Worm (Caenorhabditis elegans) whole organism, L1 larva: ENCODE data around the gene dgk-2.
A peak's percentile ranks its signal among the peaks of the same experiment; 100 is the strongest.

Experiments
- C04F5.9 ChIP-seq: sonication (generic microtip); optimal IDR thresholded peaks from 2 replicates; lab custom pipeline; 2016; ENCODE audit warnings: missing genetic modification characterization, missing compliant biosample characterization
- C16A3.4 ChIP-seq: fragments of 150-350 bp; optimal IDR thresholded peaks from 2 replicates; lab custom pipeline; 2014; ENCODE audit warnings: missing biosample characterization, missing genetic modification characterization
- aha-1 ChIP-seq: fragments of 150-350 bp; optimal IDR thresholded peaks from 2 replicates; lab custom pipeline; 2014; ENCODE audit warnings: missing biosample characterization, missing genetic modification characterization
- alr-1 ChIP-seq: fragments of 200-800 bp; sonication (Bioruptor generic); optimal IDR thresholded peaks from 2 replicates; lab custom pipeline; 2018; ENCODE audit warnings: borderline replicate concordance, mild to moderate bottlenecking, missing genetic modification characterization, missing compliant biosample characterization
- aly-2 ChIP-seq: fragments of 150-350 bp; optimal IDR thresholded peaks from 2 replicates; lab custom pipeline; 2014; ENCODE audit warnings: missing biosample characterization, missing genetic modification characterization
- ama-1 ChIP-seq: fragments of 150-350 bp; optimal IDR thresholded peaks from 2 replicates; lab custom pipeline; 2014
- blmp-1 ChIP-seq: fragments of 150-350 bp; optimal IDR thresholded peaks from 2 replicates; lab custom pipeline; 2014; ENCODE audit warnings: missing biosample characterization, missing genetic modification characterization
- ceh-82 ChIP-seq, 3 experiments: fragments of 150-350 bp in 1 of 3; sonication (generic microtip) in 2 of 3; optimal IDR thresholded peaks; 2 replicates each; lab custom pipeline; 2014 to 2017; ENCODE audit warnings: missing biosample characterization in 3 of 3, missing genetic modification characterization in 3 of 3
- ceh-88 ChIP-seq: fragments of 200-800 bp; sonication (Bioruptor generic); IDR thresholded peaks from 2 replicates; pipeline ENCODE4 v1.3.6; 2022; ENCODE audit warnings: missing genetic modification characterization, missing compliant biosample characterization
- ceh-90 ChIP-seq: sonication (generic microtip); optimal IDR thresholded peaks from 2 replicates; lab custom pipeline; 2016; ENCODE audit warnings: missing genetic modification characterization, missing compliant biosample characterization
- ces-1 ChIP-seq: fragments of 150-350 bp; optimal IDR thresholded peaks from 2 replicates; lab custom pipeline; 2014; ENCODE audit warnings: missing biosample characterization, missing genetic modification reagents, missing genetic modification characterization
- efl-1 ChIP-seq, 4 experiments: fragments of 150-350 bp; optimal IDR thresholded peaks in 3 of 4; peaks in 1 of 4; 1 replicate in 1 of 4; 2 replicates in 3 of 4; lab custom pipeline; 2014; ENCODE audit warnings: missing biosample characterization in 2 of 4, missing genetic modification characterization in 2 of 4, missing genetic modification reagents in 2 of 4
- efl-3 ChIP-seq: fragments of 200-800 bp; sonication (Bioruptor generic); optimal IDR thresholded peaks from 2 replicates; lab custom pipeline; 2018; ENCODE audit warnings: mild to moderate bottlenecking, missing genetic modification characterization, missing compliant biosample characterization
- egl-27 ChIP-seq, 2 experiments: fragments of 150-350 bp in 1 of 2; sonication (generic microtip); optimal IDR thresholded peaks; 3 replicates each; lab custom pipeline; 2017 to 2018; ENCODE audit warnings: missing biosample characterization in 2 of 2, missing genetic modification characterization in 2 of 2, missing genetic modification reagents in 2 of 2
- fkh-10 ChIP-seq: sonication (generic microtip); optimal IDR thresholded peaks from 2 replicates; lab custom pipeline; 2017; ENCODE audit warnings: missing biosample characterization, missing genetic modification reagents, missing genetic modification characterization
- fos-1 ChIP-seq: fragments of 150-350 bp; optimal IDR thresholded peaks from 2 replicates; lab custom pipeline; 2014; ENCODE audit warnings: missing biosample characterization, missing genetic modification characterization
- hlh-4 ChIP-seq: sonication (generic microtip); optimal IDR thresholded peaks from 2 replicates; lab custom pipeline; 2016; ENCODE audit warnings: mild to moderate bottlenecking, missing genetic modification characterization, missing compliant biosample characterization
- isw-1 ChIP-seq: fragments of 200-800 bp; sonication (Bioruptor generic); IDR thresholded peaks from 2 replicates; pipeline ENCODE4 v1.3.6; 2022; ENCODE audit warnings: missing genetic modification characterization, missing compliant biosample characterization
- jun-1 ChIP-seq: fragments of 150-350 bp; optimal IDR thresholded peaks from 2 replicates; lab custom pipeline; 2014; ENCODE audit warnings: missing biosample characterization, missing genetic modification reagents, missing genetic modification characterization
- lin-13 ChIP-seq: fragments of 150-350 bp; optimal IDR thresholded peaks from 2 replicates; lab custom pipeline; 2014; ENCODE audit warnings: missing biosample characterization, missing genetic modification reagents, missing genetic modification characterization
- lin-14 ChIP-seq: fragments of 200-800 bp; sonication (Bioruptor generic); optimal IDR thresholded peaks from 2 replicates; lab custom pipeline; 2018; ENCODE audit warnings: mild to moderate bottlenecking, missing genetic modification characterization, moderate library complexity, missing compliant biosample characterization
- lin-15B ChIP-seq: fragments of 150-350 bp; sonication (generic microtip); optimal IDR thresholded peaks from 3 replicates; lab custom pipeline; 2014; ENCODE audit warnings: missing biosample characterization, missing genetic modification characterization
- lin-35 ChIP-seq, 2 experiments: fragments of 150-350 bp; optimal IDR thresholded peaks; 2 replicates each; lab custom pipeline; 2014; ENCODE audit warnings: missing biosample characterization in 2 of 2, missing genetic modification characterization in 2 of 2, missing genetic modification reagents in 2 of 2
- mdl-1 ChIP-seq, 2 experiments: fragments of 150-350 bp; optimal IDR thresholded peaks; 2 replicates each; lab custom pipeline; 2014 to 2017; ENCODE audit warnings: missing biosample characterization in 2 of 2, missing genetic modification characterization in 2 of 2, inconsistent platforms in 1 of 2
- nhr-12 ChIP-seq: sonication (generic microtip); optimal IDR thresholded peaks from 2 replicates; lab custom pipeline; 2017; ENCODE audit warnings: missing biosample characterization, missing genetic modification characterization
- nhr-237 ChIP-seq: fragments of 150-350 bp; optimal IDR thresholded peaks from 2 replicates; lab custom pipeline; 2014; ENCODE audit warnings: missing biosample characterization, missing genetic modification characterization
- nhr-28 ChIP-seq: fragments of 150-350 bp; optimal IDR thresholded peaks from 2 replicates; lab custom pipeline; 2014; ENCODE audit warnings: missing biosample characterization, missing genetic modification characterization
- nhr-47 ChIP-seq: sonication (generic microtip); optimal IDR thresholded peaks from 2 replicates; lab custom pipeline; 2016; ENCODE audit warnings: mild to moderate bottlenecking, missing genetic modification characterization, moderate library complexity, missing compliant biosample characterization
- nhr-71 ChIP-seq: sonication (generic microtip); optimal IDR thresholded peaks from 2 replicates; lab custom pipeline; 2016; ENCODE audit warnings: mild to moderate bottlenecking, missing genetic modification characterization, moderate library complexity, missing compliant biosample characterization
- nhr-77 ChIP-seq: fragments of 150-350 bp; optimal IDR thresholded peaks from 2 replicates; lab custom pipeline; 2014; ENCODE audit warnings: missing biosample characterization, missing genetic modification characterization
- nhr-84 ChIP-seq: sonication (generic microtip); optimal IDR thresholded peaks from 2 replicates; lab custom pipeline; 2017; ENCODE audit warnings: missing biosample characterization, missing genetic modification characterization
- nhr-85 ChIP-seq: sonication (generic microtip); peaks from one replicate; lab custom pipeline; 2016; ENCODE audit warnings: missing genetic modification characterization, inconsistent platforms, missing compliant biosample characterization
- nhr-90 ChIP-seq: sonication (generic microtip); optimal IDR thresholded peaks from 2 replicates; lab custom pipeline; 2016; ENCODE audit warnings: mild to moderate bottlenecking, missing genetic modification characterization, missing compliant biosample characterization; ENCODE audit not compliant: poor library complexity
- pag-3 ChIP-seq: sonication (generic microtip); optimal IDR thresholded peaks from 2 replicates; lab custom pipeline; 2017; ENCODE audit warnings: missing genetic modification characterization, mild to moderate bottlenecking, missing compliant biosample characterization, antibody characterized with exemption, borderline replicate concordance; ENCODE audit not compliant: insufficient read depth
- pax-3 ChIP-seq: fragments of 200-800 bp; sonication (Bioruptor generic); optimal IDR thresholded peaks from 2 replicates; lab custom pipeline; 2018; ENCODE audit warnings: mild to moderate bottlenecking, missing genetic modification characterization, moderate library complexity, missing compliant biosample characterization
- pqm-1 ChIP-seq: sonication (generic microtip); optimal IDR thresholded peaks from 3 replicates; lab custom pipeline; 2017; ENCODE audit warnings: missing biosample characterization, missing genetic modification characterization
- rnt-1 ChIP-seq: sonication (generic microtip); optimal IDR thresholded peaks from 2 replicates; lab custom pipeline; 2016; ENCODE audit warnings: mild to moderate bottlenecking, missing genetic modification characterization, moderate library complexity, missing compliant biosample characterization
- skn-1 ChIP-seq: fragments of 150-350 bp; optimal IDR thresholded peaks from 2 replicates; lab custom pipeline; 2014; ENCODE audit warnings: missing biosample characterization, missing genetic modification characterization
- snpc-4 ChIP-seq: fragments of 150-350 bp; optimal IDR thresholded peaks from 2 replicates; lab custom pipeline; 2014; ENCODE audit warnings: missing biosample characterization, missing genetic modification characterization
- sox-4 ChIP-seq: sonication (generic microtip); optimal IDR thresholded peaks from 2 replicates; lab custom pipeline; 2016; ENCODE audit warnings: missing genetic modification characterization, missing compliant biosample characterization
- sptf-1 ChIP-seq: fragments of 150-350 bp; optimal IDR thresholded peaks from 2 replicates; lab custom pipeline; 2014; ENCODE audit warnings: missing biosample characterization, missing genetic modification characterization
- swsn-7 ChIP-seq: sonication (generic microtip); optimal IDR thresholded peaks from 2 replicates; lab custom pipeline; 2016; ENCODE audit warnings: missing genetic modification characterization, missing compliant biosample characterization
- tlp-1 ChIP-seq: fragments of 150-350 bp; optimal IDR thresholded peaks from 2 replicates; lab custom pipeline; 2014; ENCODE audit warnings: missing biosample characterization, missing genetic modification characterization
- unc-130 ChIP-seq: fragments of 150-350 bp; optimal IDR thresholded peaks from 2 replicates; lab custom pipeline; 2017; ENCODE audit warnings: missing biosample characterization, missing genetic modification characterization, inconsistent platforms
- unc-98 ChIP-seq: fragments of 200-800 bp; sonication (Bioruptor generic); IDR thresholded peaks from 2 replicates; pipeline ENCODE4 v1.3.6; 2022; ENCODE audit warnings: missing genetic modification characterization, missing compliant biosample characterization
- vab-15 ChIP-seq: sonication (generic microtip); optimal IDR thresholded peaks from 2 replicates; lab custom pipeline; 2017; ENCODE audit warnings: missing genotype, mild to moderate bottlenecking, missing genetic modification characterization, missing compliant biosample characterization
- zag-1 ChIP-seq: fragments of 150-350 bp; optimal IDR thresholded peaks from 2 replicates; lab custom pipeline; 2014; ENCODE audit warnings: missing biosample characterization, missing genetic modification characterization
- zip-4 ChIP-seq: fragments of 200-800 bp; sonication (Bioruptor generic); optimal IDR thresholded peaks from 2 replicates; lab custom pipeline; 2018; ENCODE audit warnings: mild to moderate bottlenecking, missing genetic modification characterization, moderate library complexity, missing compliant biosample characterization
- ztf-4 ChIP-seq: fragments of 150-350 bp; optimal IDR thresholded peaks from 2 replicates; lab custom pipeline; 2014; ENCODE audit warnings: missing biosample characterization, missing genetic modification characterization

Gene dgk-2

DNA sequence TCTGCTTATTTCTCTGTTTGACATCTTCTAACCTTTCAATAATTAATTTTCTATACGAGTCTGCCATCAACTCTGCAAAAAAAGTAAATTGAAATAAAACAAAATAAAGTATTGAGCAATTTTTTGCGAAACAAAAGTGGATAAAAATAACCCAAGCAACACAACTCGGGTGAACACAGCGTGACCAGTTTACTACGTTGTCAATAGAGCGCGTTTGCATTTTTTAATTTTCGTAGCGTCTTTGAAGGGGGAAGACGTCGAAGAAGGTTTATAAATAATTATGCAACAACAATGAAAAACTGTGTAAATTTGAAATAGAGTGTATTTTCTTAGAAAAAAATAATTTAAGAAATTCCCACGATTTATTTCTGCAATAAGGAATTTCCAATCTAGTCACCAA lies 41.8 kb downstream of the dgk-2 start, which contains the start of gene atg-16.1 (continued):
- TF ChIP-seq C16A3.4, result peak; percentile 69
- TF ChIP-seq ztf-4, result no peak
- peak in 2 of 3 experiments; percentile 21 to 52 for TF ChIP-seq ceh-82 (tag; optimal IDR thresholded peaks at IDR 0.05; lab: Kevin White, UChicago)
- peak; percentile 25 for TF ChIP-seq rnt-1 (tag; lab: Kevin White, UChicago)
- TF ChIP-seq lin-15B (tag; lab: Kevin White, UChicago), result peak; percentile 27
- no peak for TF ChIP-seq ceh-90 (tag; lab: Kevin White, UChicago)
- TF ChIP-seq nhr-237, result no peak
- TF ChIP-seq ces-1 (GFP tag; lab: Kevin White, UChicago), result no peak
- TF ChIP-seq lin-35 (GFP tag; optimal IDR thresholded peaks at IDR 0.05; lab: Kevin White, UChicago), result peak; percentile 43 to 67
- peak; percentile 73 for TF ChIP-seq skn-1 (tag; lab: Kevin White, UChicago)
- TF ChIP-seq pax-3 (tag; lab: Kevin White, UChicago), result no peak
- TF ChIP-seq nhr-47 (tag; lab: Kevin White, UChicago), result peak; percentile 66
- TF ChIP-seq unc-130 (tag; lab: Kevin White, UChicago), result peak; percentile 56
- no peak for TF ChIP-seq pag-3 (tag; lab: Kevin White, UChicago)
- TF ChIP-seq nhr-85 (tag; lab: Kevin White, UChicago), result no peak
- TF ChIP-seq snpc-4, result no peak
- TF ChIP-seq jun-1 (tag; lab: Kevin White, UChicago), result peak; percentile 2
- peak; percentile 73 for TF ChIP-seq nhr-71 (tag; lab: Kevin White, UChicago)
- no peak for TF ChIP-seq C04F5.9 (tag; lab: Kevin White, UChicago)
- peak; percentile 60 for TF ChIP-seq blmp-1 (tag; lab: Kevin White, UChicago)
- no peak for TF ChIP-seq tlp-1 (tag; lab: Kevin White, UChicago)
- TF ChIP-seq efl-3 (GFP tag; lab: Kevin White, UChicago), result no peak
- TF ChIP-seq swsn-7 (tag; lab: Kevin White, UChicago), result peak; percentile 67
- TF ChIP-seq ama-1 (lab: Kevin White, UChicago), result no peak
- peak; percentile 7 for TF ChIP-seq sox-4 (tag; lab: Kevin White, UChicago)
- peak in 1 of 2 experiments; percentile 57 for TF ChIP-seq mdl-1 (tag; optimal IDR thresholded peaks at IDR 0.05; lab: Kevin White, UChicago)
- no peak for TF ChIP-seq zip-4 (GFP tag; lab: Kevin White, UChicago)
- TF ChIP-seq alr-1 (tag; lab: Kevin White, UChicago), result no peak
- TF ChIP-seq zag-1 (tag; lab: Kevin White, UChicago), result no peak
- TF ChIP-seq nhr-12 (tag; lab: Kevin White, UChicago), result no peak
- TF ChIP-seq sptf-1 (tag; lab: Kevin White, UChicago), result no peak
- peak; percentile 37 for TF ChIP-seq nhr-90
- no peak for TF ChIP-seq pqm-1 (tag; lab: Kevin White, UChicago)
- no peak for TF ChIP-seq isw-1 (GFP tag; lab: Robert Waterston, UW)
- no peak for TF ChIP-seq vab-15 (tag; lab: Kevin White, UChicago)
- no peak for TF ChIP-seq fos-1 (tag; lab: Kevin White, UChicago)
- no peak for TF ChIP-seq nhr-28 (tag; lab: Kevin White, UChicago)
- TF ChIP-seq ceh-88, result no peak
- no peak for TF ChIP-seq fkh-10 (GFP tag; lab: Kevin White, UChicago)
- TF ChIP-seq hlh-4 (tag; lab: Kevin White, UChicago), result no peak
- no peak for TF ChIP-seq aha-1 (tag; lab: Kevin White, UChicago)
- TF ChIP-seq lin-14 (GFP tag; lab: Kevin White, UChicago), result peak; percentile 87
- TF ChIP-seq aly-2, result no peak
- peak; percentile 32 to 45 for TF ChIP-seq efl-1 (optimal IDR thresholded peaks at IDR 0.05; lab: Kevin White, UChicago)
- TF ChIP-seq efl-1 (GFP tag; optimal IDR thresholded peaks at IDR 0.05 in 1 of 2; lab: Kevin White, UChicago), result peak; percentile 25 to 94
- TF ChIP-seq nhr-77 (tag; lab: Kevin White, UChicago), result peak; percentile 37
- no peak for TF ChIP-seq egl-27 (tag; optimal IDR thresholded peaks at IDR 0.05; lab: Kevin White, UChicago)
- TF ChIP-seq unc-98, result no peak
- no peak for TF ChIP-seq nhr-84 (tag; lab: Kevin White, UChicago)
- peak; percentile 36 for TF ChIP-seq lin-13 (GFP tag; lab: Kevin White, UChicago)
